Worm (Caenorhabditis elegans): Measurements from ENCODE around the gene F42G8.8.

DNA sequence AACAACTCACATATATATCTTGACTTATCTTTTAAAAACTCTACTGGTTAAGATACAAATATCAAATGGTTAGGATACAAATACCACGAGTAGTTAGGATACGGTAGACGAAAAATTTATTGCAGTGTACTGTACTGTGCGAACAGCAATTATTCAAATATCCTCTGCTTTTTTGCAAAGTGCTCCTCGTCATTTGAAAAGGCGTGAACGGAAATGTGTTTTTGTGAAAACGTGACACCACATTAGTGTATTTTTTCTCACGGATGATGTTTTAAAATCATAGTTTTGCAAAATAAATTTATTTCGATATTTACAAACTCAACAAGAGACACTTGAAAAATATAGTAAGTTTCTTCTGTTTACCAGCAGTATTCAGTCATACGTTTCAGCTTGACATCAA is at the start of gene F42G8.8:
- TF ChIP-seq lsy-2 (tag; optimal IDR thresholded peaks at IDR 0.05) (no peak), snpc-4 (tag; optimal IDR thresholded peaks at IDR 0.05) (no peak), nhr-76 (tag; optimal IDR thresholded peaks at IDR 0.05) (no peak)

Measured in whole organism, mixed stage, embryonic.